Fruit fly (Drosophila melanogaster) whole organism, embryonic: ENCODE measurements around the gene sowi.

ENCODE experiments used
- Ada2b ChIP-seq: fragments of 200-800 bp; sonication (Bioruptor generic); IDR thresholded peaks from 2 replicates; pipeline ENCODE4 v1.3.6; 2022; ENCODE audit warnings: missing biosample characterization, missing genetic modification characterization
- Aef1 ChIP-seq: fragments of 200-800 bp; sonication (Bioruptor generic); IDR thresholded peaks from 3 replicates; pipeline ENCODE4 v1.3.6; 2022; ENCODE audit warnings: missing biosample characterization, missing genetic modification characterization
- B-H1 ChIP-seq: fragments of 200-800 bp; sonication (Bioruptor generic); IDR thresholded peaks from 3 replicates; pipeline ENCODE4 v1.3.6; 2022; ENCODE audit warnings: missing biosample characterization, missing genetic modification characterization
- Bgb ChIP-seq: fragments of 200-800 bp; sonication (Bioruptor generic); IDR thresholded peaks from 2 replicates; pipeline ENCODE4 v1.3.6; 2022; ENCODE audit warnings: missing biosample characterization, missing genetic modification characterization; ENCODE audit not compliant: partially characterized antibody
- CG10267 ChIP-seq: fragments of 200-800 bp; sonication (Bioruptor generic); optimal IDR thresholded peaks from 2 replicates; lab custom pipeline; 2018; ENCODE audit warnings: missing biosample characterization, mild to moderate bottlenecking, missing genetic modification characterization, moderate library complexity
- CG12942 ChIP-seq: fragments of 200-800 bp; sonication (Bioruptor generic); optimal IDR thresholded peaks from 3 replicates; lab custom pipeline; 2016; ENCODE audit warnings: missing biosample characterization, missing genetic modification characterization
- CG13287 ChIP-seq: fragments of 200-800 bp; sonication (Bioruptor generic); IDR thresholded peaks from 2 replicates; pipeline ENCODE4 v1.3.6; 2022; ENCODE audit warnings: missing biosample characterization, missing genetic modification characterization; ENCODE audit not compliant: partially characterized antibody
- CG13894 ChIP-seq: fragments of 200-800 bp; sonication (Bioruptor generic); optimal IDR thresholded peaks from 3 replicates; lab custom pipeline; 2018; ENCODE audit warnings: missing biosample characterization, mild to moderate bottlenecking, missing genetic modification characterization, moderate library complexity
- CG14441 ChIP-seq: fragments of 200-800 bp; sonication (Bioruptor generic); IDR thresholded peaks from 2 replicates; pipeline ENCODE4 v1.3.6; 2022; ENCODE audit warnings: missing biosample characterization, missing genetic modification characterization
- CG14710 ChIP-seq: fragments of 200-800 bp; sonication (Bioruptor generic); optimal IDR thresholded peaks from 3 replicates; lab custom pipeline; 2019; ENCODE audit warnings: missing biosample characterization, mild to moderate bottlenecking, missing genetic modification characterization, moderate library complexity
- CG15696 ChIP-seq: fragments of 200-800 bp; sonication (Bioruptor generic); optimal IDR thresholded peaks from 2 replicates; lab custom pipeline; 2019; ENCODE audit warnings: missing biosample characterization, mild to moderate bottlenecking, missing genetic modification characterization, moderate library complexity
- CG30020 ChIP-seq: fragments of 200-800 bp; optimal IDR thresholded peaks from 2 replicates; lab custom pipeline; 2019; ENCODE audit warnings: missing biosample characterization, mild to moderate bottlenecking, missing genetic modification characterization, moderate library complexity
- CG4404 ChIP-seq: fragments of 200-800 bp; sonication (Bioruptor generic); IDR thresholded peaks from 2 replicates; pipeline ENCODE4 v1.3.6; 2022; ENCODE audit warnings: missing biosample characterization, missing genetic modification characterization
- CG5953 ChIP-seq: fragments of 200-800 bp; sonication (Bioruptor generic); IDR thresholded peaks from 2 replicates; pipeline ENCODE4 v1.3.6; 2022; ENCODE audit warnings: missing biosample characterization, missing genetic modification characterization
- Dfd ChIP-seq, 2 experiments: fragments of >200 bp; optimal IDR thresholded peaks; 2 replicates each; lab custom pipeline; 2017; ENCODE audit warnings: missing biosample characterization in 2 of 2, missing genetic modification characterization in 2 of 2
- Dp ChIP-seq: fragments of 200-800 bp; sonication (Bioruptor generic); optimal IDR thresholded peaks from 2 replicates; lab custom pipeline; 2018; ENCODE audit warnings: missing biosample characterization, mild to moderate bottlenecking, missing genetic modification characterization, moderate library complexity
- Drgx ChIP-seq: fragments of 200-800 bp; sonication (Bioruptor generic); IDR thresholded peaks from 2 replicates; pipeline ENCODE4 v1.3.6; 2022; ENCODE audit warnings: missing biosample characterization, missing genetic modification characterization
- Elba2 ChIP-seq: fragments of 200-800 bp; sonication (Bioruptor generic); optimal IDR thresholded peaks from 3 replicates; lab custom pipeline; 2016; ENCODE audit warnings: missing biosample characterization, missing genetic modification characterization
- HHEX ChIP-seq: fragments of 200-800 bp; sonication (Bioruptor generic); optimal IDR thresholded peaks from 3 replicates; lab custom pipeline; 2017; ENCODE audit warnings: missing biosample characterization, mild to moderate bottlenecking, missing genetic modification characterization, missing genetic modification reagents
- HLHmδ ChIP-seq: fragments of 200-800 bp; sonication (Bioruptor generic); optimal IDR thresholded peaks from 2 replicates; lab custom pipeline; 2018; ENCODE audit warnings: missing biosample characterization, mild to moderate bottlenecking, missing genetic modification characterization, moderate library complexity
- Mad ChIP-seq: fragments of 200-800 bp; sonication (Bioruptor generic); optimal IDR thresholded peaks from 2 replicates; lab custom pipeline; 2016; ENCODE audit warnings: missing biosample characterization, missing genetic modification characterization
- Scr ChIP-seq: fragments of 200-800 bp; sonication (Bioruptor generic); IDR thresholded peaks from 2 replicates; pipeline ENCODE4 v1.3.6; 2022; ENCODE audit warnings: missing biosample characterization, missing genetic modification characterization; ENCODE audit not compliant: partially characterized antibody
- Xbp1 ChIP-seq: fragments of 200-800 bp; sonication (Bioruptor generic); optimal IDR thresholded peaks from 3 replicates; lab custom pipeline; 2016; ENCODE audit warnings: missing biosample characterization, mild to moderate bottlenecking, missing genetic modification characterization
- az2 ChIP-seq: fragments of 200-800 bp; sonication (Bioruptor generic); optimal IDR thresholded peaks from 3 replicates; lab custom pipeline; 2016; ENCODE audit warnings: missing biosample characterization, missing genetic modification characterization
- bcd ChIP-seq: fragments of 200-800 bp; sonication (Bioruptor generic); optimal IDR thresholded peaks from 2 replicates; lab custom pipeline; 2017; ENCODE audit warnings: missing biosample characterization, mild to moderate bottlenecking, missing genetic modification characterization
- btn ChIP-seq: fragments of 200-800 bp; sonication (Bioruptor generic); optimal IDR thresholded peaks from 2 replicates; lab custom pipeline; 2016; ENCODE audit warnings: missing biosample characterization, missing genetic modification characterization
- cas ChIP-seq: fragments of 200-800 bp; sonication (Bioruptor generic); IDR thresholded peaks from 2 replicates; pipeline ENCODE4 v1.3.6; 2022; ENCODE audit warnings: missing biosample characterization, missing genetic modification characterization
- dati ChIP-seq: fragments of 200-800 bp; sonication (Bioruptor generic); IDR thresholded peaks from 2 replicates; pipeline ENCODE4 v1.3.6; 2022; ENCODE audit warnings: missing biosample characterization, missing genetic modification characterization
- dmrt99B ChIP-seq: fragments of 200-800 bp; sonication (Bioruptor generic); optimal IDR thresholded peaks from 2 replicates; lab custom pipeline; 2018; ENCODE audit warnings: missing biosample characterization, mild to moderate bottlenecking, missing genetic modification characterization, moderate library complexity
- en ChIP-seq: fragments of 200-800 bp; sonication (Bioruptor generic); optimal IDR thresholded peaks from 2 replicates; lab custom pipeline; 2016; ENCODE audit warnings: missing biosample characterization, missing genetic modification characterization
- gce ChIP-seq: fragments of 200-800 bp; sonication (Bioruptor generic); IDR thresholded peaks from 3 replicates; pipeline ENCODE4 v1.3.6; 2022; ENCODE audit warnings: missing biosample characterization, missing genetic modification characterization
- gem ChIP-seq: fragments of 200-800 bp; sonication (Bioruptor generic); optimal IDR thresholded peaks from 2 replicates; lab custom pipeline; 2019; ENCODE audit warnings: missing biosample characterization, mild to moderate bottlenecking, missing genetic modification characterization, moderate library complexity
- ham ChIP-seq: fragments of 200-800 bp; sonication (Bioruptor generic); IDR thresholded peaks from 2 replicates; pipeline ENCODE4 v1.3.6; 2022; ENCODE audit warnings: missing biosample characterization, missing genetic modification characterization
- klu ChIP-seq: fragments of 200-800 bp; sonication (Bioruptor generic); IDR thresholded peaks from 2 replicates; pipeline ENCODE4 v1.3.6; 2022; ENCODE audit warnings: missing biosample characterization, missing genetic modification characterization
- kni ChIP-seq: fragments of 200-800 bp; sonication (Bioruptor generic); optimal IDR thresholded peaks from 3 replicates; lab custom pipeline; 2017; ENCODE audit warnings: mild to moderate bottlenecking, missing biosample characterization, missing genetic modification reagents, missing genetic modification characterization
- lilli ChIP-seq: fragments of 200-800 bp; sonication (Bioruptor generic); optimal IDR thresholded peaks from 3 replicates; lab custom pipeline; 2016; ENCODE audit warnings: missing biosample characterization, missing genetic modification characterization
- mam ChIP-seq: fragments of 200-800 bp; sonication (Bioruptor generic); optimal IDR thresholded peaks from 3 replicates; lab custom pipeline; 2016; ENCODE audit warnings: missing biosample characterization, missing genetic modification characterization
- phol ChIP-seq: fragments of 200-800 bp; sonication (Bioruptor generic); optimal IDR thresholded peaks from 3 replicates; lab custom pipeline; 2018; ENCODE audit warnings: missing biosample characterization, mild to moderate bottlenecking, missing genetic modification characterization, moderate library complexity
- row ChIP-seq: fragments of 200-800 bp; sonication (Bioruptor generic); IDR thresholded peaks from 3 replicates; pipeline ENCODE4 v1.3.6; 2022; ENCODE audit warnings: missing biosample characterization, missing genetic modification characterization
- sc ChIP-seq, 3 experiments: fragments of >200 bp in 2 of 3; fragments of 200-800 bp in 1 of 3; sonication (Bioruptor generic) in 1 of 3; optimal IDR thresholded peaks; 2 replicates in 2 of 3; 3 replicates in 1 of 3; lab custom pipeline; 2017; ENCODE audit warnings: mild to moderate bottlenecking in 1 of 3, missing biosample characterization in 1 of 3, missing genetic modification characterization in 1 of 3, missing genetic modification reagents in 1 of 3
- stc ChIP-seq: fragments of 200-800 bp; sonication (Bioruptor generic); IDR thresholded peaks from 2 replicates; pipeline ENCODE4 v1.3.6; 2022; ENCODE audit warnings: missing biosample characterization, missing genetic modification characterization
- tll ChIP-seq, 2 experiments: fragments of 200-800 bp in 1 of 2; fragments of >200 bp in 1 of 2; sonication (Bioruptor generic) in 1 of 2; optimal IDR thresholded peaks; 2 replicates each; lab custom pipeline; 2017 to 2019; ENCODE audit warnings: missing biosample characterization in 2 of 2, missing genetic modification characterization in 2 of 2, mild to moderate bottlenecking in 1 of 2, moderate library complexity in 1 of 2
- trem ChIP-seq: fragments of 200-800 bp; optimal IDR thresholded peaks from 3 replicates; lab custom pipeline; 2019; ENCODE audit warnings: missing biosample characterization, mild to moderate bottlenecking, missing genetic modification characterization, moderate library complexity
- z ChIP-seq: fragments of 200-800 bp; sonication (Bioruptor generic); IDR thresholded peaks from 3 replicates; pipeline ENCODE4 v1.3.6; 2022; ENCODE audit warnings: missing biosample characterization, missing genetic modification characterization
- zf30C ChIP-seq: fragments of 200-800 bp; sonication (Bioruptor generic); optimal IDR thresholded peaks from 3 replicates; lab custom pipeline; 2018; ENCODE audit warnings: missing biosample characterization, mild to moderate bottlenecking, missing genetic modification characterization
- zfh1 ChIP-seq: fragments of 200-800 bp; sonication (Bioruptor generic); IDR thresholded peaks from 3 replicates; pipeline ENCODE4 v1.3.6; 2022; ENCODE audit warnings: missing biosample characterization, missing genetic modification characterization

The sowi gene

DNA sequence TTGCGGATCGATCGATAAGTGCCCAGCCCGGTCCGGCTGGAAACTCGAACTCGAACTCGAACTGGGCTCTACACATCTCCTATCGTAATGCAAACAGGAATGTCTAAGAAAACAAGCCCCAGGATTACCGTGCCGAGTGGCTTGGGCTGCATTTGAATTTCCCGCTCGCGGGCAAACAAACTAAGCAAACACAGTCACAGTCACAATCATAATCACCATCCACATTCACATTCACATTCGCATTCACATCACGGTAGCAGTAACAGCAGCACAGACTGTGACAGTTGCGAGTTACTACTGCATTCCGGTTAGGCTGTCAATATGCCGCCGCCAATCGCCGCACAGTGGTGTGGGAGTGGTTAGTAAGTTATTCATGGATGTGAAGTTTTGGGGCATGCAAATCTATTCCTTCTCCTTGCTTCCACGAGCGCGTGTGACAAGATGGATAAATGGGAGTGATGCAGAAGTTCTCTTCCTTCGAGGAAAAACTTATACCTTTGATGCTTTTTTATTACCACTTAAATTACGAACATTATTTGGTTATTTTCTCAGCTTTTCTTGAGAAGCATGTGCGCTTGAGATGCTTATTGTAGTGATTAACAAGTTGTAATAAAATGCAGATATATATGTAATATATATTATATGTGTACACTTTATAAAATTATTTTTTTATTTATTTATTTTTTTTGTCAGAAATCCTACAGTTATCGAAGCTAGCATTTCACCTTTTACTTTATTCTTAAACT is 36.8 kb upstream of the sowi start (continued):
- TF ChIP-seq sc (optimal IDR thresholded peaks at IDR 0.05; lab: Kevin White, UChicago): no peak
- peak; percentile 4 for TF ChIP-seq sc (GFP tag; optimal IDR thresholded peaks at IDR 0.05; lab: Kevin White, UChicago)
- TF ChIP-seq Bgb (GFP tag; lab: Robert Waterston, UW): no peak
- peak; percentile 17 for TF ChIP-seq az2 (GFP tag; lab: Kevin White, UChicago)
- 0 out of 2 replicates have a peak, but pooled peaks have one; percentile 10 for TF ChIP-seq Drgx (GFP tag; lab: Robert Waterston, UW)
- TF ChIP-seq Dfd (GFP tag; optimal IDR thresholded peaks at IDR 0.05; lab: Kevin White, UChicago): no peak
- TF ChIP-seq CG14710 (tag; lab: Kevin White, UChicago): peak; percentile 12
- peak; percentile 30 for TF ChIP-seq HLHmδ (GFP tag; lab: Kevin White, UChicago)
- TF ChIP-seq Aef1: no peak
- TF ChIP-seq zfh1: peak; percentile 58; the same call in 2 of the 3 replicates
- no peak for TF ChIP-seq Ada2b (GFP tag; lab: Robert Waterston, UW)
- TF ChIP-seq gce (GFP tag; lab: Robert Waterston, UW): 0 out of 3 replicates have a peak, but pooled peaks have one; percentile 27
- no peak for TF ChIP-seq trem (tag; lab: Kevin White, UChicago)
- no peak for TF ChIP-seq bcd (GFP tag; lab: Kevin White, UChicago)
- peak; percentile 9; the same call in 1 of the 2 replicates for TF ChIP-seq CG13287 (GFP tag; lab: Robert Waterston, UW)
- no peak for TF ChIP-seq CG13894 (tag; lab: Kevin White, UChicago)
- 0 out of 3 replicates have a peak, but pooled peaks have one; percentile 24 for TF ChIP-seq z (GFP tag; lab: Robert Waterston, UW)
- TF ChIP-seq klu (GFP tag; lab: Robert Waterston, UW): no peak
- no peak for TF ChIP-seq Xbp1
- TF ChIP-seq btn (GFP tag; lab: Kevin White, UChicago): peak; percentile 8
- TF ChIP-seq cas: no peak
- peak; percentile 25 for TF ChIP-seq phol (tag; lab: Kevin White, UChicago)
- TF ChIP-seq mam (GFP tag; lab: Kevin White, UChicago): no peak
- peak; percentile 29 for TF ChIP-seq gem

DNA sequence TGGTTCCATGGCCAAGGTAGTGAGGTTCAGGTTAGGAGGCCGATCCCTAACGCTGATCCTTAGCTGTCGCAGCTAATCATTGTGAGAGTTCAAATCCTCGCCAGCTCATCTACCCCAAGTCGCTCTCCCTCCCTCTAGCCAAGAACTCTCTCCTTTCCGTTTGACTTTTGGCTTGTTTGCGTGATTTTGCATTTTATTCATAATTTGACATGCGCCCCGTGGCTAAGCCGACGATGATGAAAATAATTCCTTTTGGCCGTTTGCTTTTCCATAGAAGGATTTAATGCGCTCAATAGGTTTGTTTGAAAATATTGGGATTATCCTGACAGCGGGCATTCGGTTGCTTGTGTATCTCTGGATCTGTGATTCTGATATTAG is 35.6 kb upstream of the sowi start:
- TF ChIP-seq row (GFP tag; lab: Robert Waterston, UW): 0 out of 3 replicates have a peak, but pooled peaks have one; percentile 1
- no peak for TF ChIP-seq Mad (GFP tag; lab: Kevin White, UChicago)
- peak in 1 of 2 experiments; percentile 93 for TF ChIP-seq tll (GFP tag; optimal IDR thresholded peaks at IDR 0.05; lab: Kevin White, UChicago)
- TF ChIP-seq dmrt99B (tag; lab: Kevin White, UChicago): no peak

- TF ChIP-seq dati: no peak
- TF ChIP-seq B-H1 (GFP tag; lab: Robert Waterston, UW): no peak
- no peak for TF ChIP-seq Dp (GFP tag; lab: Kevin White, UChicago)
- TF ChIP-seq stc (GFP tag; lab: Robert Waterston, UW): no peak
- TF ChIP-seq CG5953: no peak
- no peak for TF ChIP-seq CG30020 (tag; lab: Kevin White, UChicago)
- no peak for TF ChIP-seq lilli (GFP tag; lab: Kevin White, UChicago)
- no peak for TF ChIP-seq HHEX (GFP tag; lab: Kevin White, UChicago)
- no peak for TF ChIP-seq kni (GFP tag; lab: Kevin White, UChicago)
- TF ChIP-seq CG10267 (tag; lab: Kevin White, UChicago): peak; percentile 4
- TF ChIP-seq Elba2: peak; percentile 28
- peak; percentile 82 for TF ChIP-seq CG15696
- no peak for TF ChIP-seq Scr (GFP tag; lab: Robert Waterston, UW)
- peak; percentile 48; the same call in 1 of the 2 replicates for TF ChIP-seq CG4404 (GFP tag; lab: Robert Waterston, UW)
- TF ChIP-seq CG14710 (tag; lab: Kevin White, UChicago): peak; percentile 31
- peak; percentile 91 for TF ChIP-seq zf30C (GFP tag; lab: Kevin White, UChicago)
- no peak for TF ChIP-seq en (GFP tag; lab: Kevin White, UChicago)
- no peak for TF ChIP-seq CG12942 (GFP tag; lab: Kevin White, UChicago)
- no peak for TF ChIP-seq ham
- no peak for TF ChIP-seq CG14441 (GFP tag; lab: Robert Waterston, UW)
These were observed 35.1 kb upstream of the sowi start for dm6 chr3R:6662613-6663288.
